Fruit fly (Drosophila melanogaster) whole organism, embryonic: ENCODE data around the gene soti.

Experiments used
- BEAF-32 ChIP-seq: fragments of 200-800 bp; sonication (Bioruptor generic); optimal IDR thresholded peaks from 3 replicates; lab custom pipeline; 2017; ENCODE audit warnings: missing biosample characterization, missing genetic modification characterization, mild to moderate bottlenecking, moderate library complexity, missing genetic modification reagents
- CG11456 ChIP-seq: fragments of 200-800 bp; sonication (Bioruptor generic); IDR thresholded peaks from 3 replicates; pipeline ENCODE4 v1.3.6; 2022; ENCODE audit warnings: missing biosample characterization, missing genetic modification characterization
- CG11560 ChIP-seq: fragments of 200-800 bp; sonication (Bioruptor generic); IDR thresholded peaks from 3 replicates; pipeline ENCODE4 v1.3.6; 2022; ENCODE audit warnings: missing biosample characterization, missing genetic modification characterization
- CG13287 ChIP-seq: fragments of 200-800 bp; sonication (Bioruptor generic); IDR thresholded peaks from 2 replicates; pipeline ENCODE4 v1.3.6; 2022; ENCODE audit warnings: missing biosample characterization, missing genetic modification characterization; ENCODE audit not compliant: partially characterized antibody
- CG15073 ChIP-seq: fragments of 200-800 bp; sonication (Bioruptor generic); optimal IDR thresholded peaks from 2 replicates; lab custom pipeline; 2016; ENCODE audit warnings: missing biosample characterization, missing genetic modification characterization
- CG15269 ChIP-seq: fragments of 200-800 bp; sonication (Bioruptor generic); optimal IDR thresholded peaks from 2 replicates; lab custom pipeline; 2018; ENCODE audit warnings: missing biosample characterization, mild to moderate bottlenecking, missing genetic modification characterization, moderate library complexity
- CG17829 ChIP-seq: fragments of 200-800 bp; optimal IDR thresholded peaks from 2 replicates; lab custom pipeline; 2019; ENCODE audit warnings: missing biosample characterization, mild to moderate bottlenecking, missing genetic modification characterization, moderate library complexity
- CG2678 ChIP-seq: fragments of 200-800 bp; sonication (Bioruptor generic); optimal IDR thresholded peaks from 3 replicates; lab custom pipeline; 2019; ENCODE audit warnings: missing biosample characterization, mild to moderate bottlenecking, missing genetic modification characterization, moderate library complexity
- CG30431 ChIP-seq: fragments of 200-800 bp; sonication (Bioruptor generic); optimal IDR thresholded peaks from 2 replicates; lab custom pipeline; 2017; ENCODE audit warnings: missing biosample characterization, missing genetic modification characterization
- CG31441 ChIP-seq: fragments of 200-800 bp; sonication (Bioruptor generic); IDR thresholded peaks from 2 replicates; pipeline ENCODE4 v1.3.6; 2022; ENCODE audit warnings: missing biosample characterization, missing genetic modification characterization
- CG34422 ChIP-seq: fragments of 200-800 bp; sonication (Bioruptor generic); IDR thresholded peaks from 3 replicates; pipeline ENCODE4 v1.3.6; 2022; ENCODE audit warnings: missing biosample characterization, missing genetic modification characterization
- CG4360 ChIP-seq: fragments of 200-800 bp; sonication (Bioruptor generic); IDR thresholded peaks from 2 replicates; pipeline ENCODE4 v1.3.6; 2022; ENCODE audit warnings: missing biosample characterization, missing genetic modification characterization
- CG5180 ChIP-seq: fragments of 200-800 bp; sonication (Bioruptor generic); optimal IDR thresholded peaks from 3 replicates; lab custom pipeline; 2017; ENCODE audit warnings: missing biosample characterization, missing genetic modification characterization, mild to moderate bottlenecking, moderate library complexity, missing genetic modification reagents
- CG7839 ChIP-seq: fragments of 200-800 bp; sonication (Bioruptor generic); optimal IDR thresholded peaks from 3 replicates; lab custom pipeline; 2018; ENCODE audit warnings: missing biosample characterization, mild to moderate bottlenecking, missing genetic modification characterization, moderate library complexity
- CG7987 ChIP-seq: fragments of 200-800 bp; sonication (Bioruptor generic); optimal IDR thresholded peaks from 2 replicates; lab custom pipeline; 2018; ENCODE audit warnings: missing biosample characterization, mild to moderate bottlenecking, missing genetic modification characterization, moderate library complexity
- CG8290 ChIP-seq, 3 experiments: fragments of 200-800 bp; sonication (Bioruptor generic); optimal IDR thresholded peaks; 2 replicates each; lab custom pipeline; 2016 to 2019; ENCODE audit warnings: missing biosample characterization in 3 of 3, missing genetic modification characterization in 3 of 3, mild to moderate bottlenecking in 2 of 3, moderate library complexity in 1 of 3
- CG9609 ChIP-seq: fragments of 200-800 bp; sonication (Bioruptor generic); optimal IDR thresholded peaks from 3 replicates; lab custom pipeline; 2016; ENCODE audit warnings: missing biosample characterization, missing genetic modification characterization
- Dp ChIP-seq: fragments of 200-800 bp; sonication (Bioruptor generic); optimal IDR thresholded peaks from 2 replicates; lab custom pipeline; 2018; ENCODE audit warnings: missing biosample characterization, mild to moderate bottlenecking, missing genetic modification characterization, moderate library complexity
- Drgx ChIP-seq: fragments of 200-800 bp; sonication (Bioruptor generic); IDR thresholded peaks from 2 replicates; pipeline ENCODE4 v1.3.6; 2022; ENCODE audit warnings: missing biosample characterization, missing genetic modification characterization
- Hr78 ChIP-seq, 2 experiments: fragments of 200-800 bp in 1 of 2; fragments of >200 bp in 1 of 2; sonication (Bioruptor generic) in 1 of 2; optimal IDR thresholded peaks; 2 replicates each; lab custom pipeline; 2017 to 2019; ENCODE audit warnings: missing biosample characterization in 2 of 2, missing genetic modification characterization in 2 of 2, mild to moderate bottlenecking in 1 of 2, moderate library complexity in 1 of 2
- Oli ChIP-seq: fragments of 200-800 bp; sonication (Bioruptor generic); optimal IDR thresholded peaks from 2 replicates; lab custom pipeline; 2018; ENCODE audit warnings: missing biosample characterization, mild to moderate bottlenecking, missing genetic modification characterization, moderate library complexity
- Opbp ChIP-seq: fragments of 200-800 bp; sonication (Bioruptor generic); IDR thresholded peaks from 3 replicates; pipeline ENCODE4 v1.3.6; 2022; ENCODE audit warnings: missing biosample characterization, missing genetic modification characterization; ENCODE audit not compliant: partially characterized antibody
- PHDP ChIP-seq: fragments of 200-800 bp; sonication (Bioruptor generic); optimal IDR thresholded peaks from 3 replicates; lab custom pipeline; 2018; ENCODE audit warnings: missing biosample characterization, mild to moderate bottlenecking, missing genetic modification characterization, moderate library complexity
- Spps ChIP-seq: fragments of 200-800 bp; sonication (Bioruptor generic); optimal IDR thresholded peaks from 2 replicates; lab custom pipeline; 2018; ENCODE audit warnings: missing biosample characterization, mild to moderate bottlenecking, missing genetic modification characterization
- Xrp1 ChIP-seq: fragments of 200-800 bp; sonication (Bioruptor generic); IDR thresholded peaks from 2 replicates; pipeline ENCODE4 v1.3.6; 2022; ENCODE audit warnings: missing biosample characterization, missing genetic modification characterization
- YL-1 ChIP-seq: fragments of 200-800 bp; sonication (Bioruptor generic); optimal IDR thresholded peaks from 3 replicates; lab custom pipeline; 2017; ENCODE audit warnings: missing biosample characterization, mild to moderate bottlenecking, missing genetic modification characterization
- crol ChIP-seq: fragments of 200-800 bp; sonication (Bioruptor generic); IDR thresholded peaks from 2 replicates; pipeline ENCODE4 v1.3.6; 2022; ENCODE audit warnings: missing biosample characterization, missing genetic modification characterization
- dm ChIP-seq: fragments of 200-800 bp; sonication (Bioruptor generic); optimal IDR thresholded peaks from 3 replicates; lab custom pipeline; 2016; ENCODE audit warnings: missing biosample characterization, missing genetic modification characterization
- eyg ChIP-seq: fragments of 200-800 bp; sonication (Bioruptor generic); optimal IDR thresholded peaks from 3 replicates; lab custom pipeline; 2016; ENCODE audit warnings: missing biosample characterization, missing genetic modification characterization
- fd102C ChIP-seq: fragments of 200-800 bp; sonication (Bioruptor generic); optimal IDR thresholded peaks from 2 replicates; lab custom pipeline; 2018; ENCODE audit warnings: missing biosample characterization, mild to moderate bottlenecking, missing genetic modification characterization, moderate library complexity
- fru ChIP-seq: fragments of >200 bp; optimal IDR thresholded peaks from 2 replicates; lab custom pipeline; 2017
- gem ChIP-seq: fragments of 200-800 bp; sonication (Bioruptor generic); optimal IDR thresholded peaks from 2 replicates; lab custom pipeline; 2019; ENCODE audit warnings: missing biosample characterization, mild to moderate bottlenecking, missing genetic modification characterization, moderate library complexity
- gsb ChIP-seq: fragments of 200-800 bp; sonication (Bioruptor generic); IDR thresholded peaks from 2 replicates; pipeline ENCODE4 v1.3.6; 2022; ENCODE audit warnings: missing biosample characterization, missing genetic modification characterization
- ham ChIP-seq: fragments of 200-800 bp; sonication (Bioruptor generic); IDR thresholded peaks from 2 replicates; pipeline ENCODE4 v1.3.6; 2022; ENCODE audit warnings: missing biosample characterization, missing genetic modification characterization
- jigr1 ChIP-seq: fragments of 200-800 bp; sonication (Bioruptor generic); IDR thresholded peaks from 3 replicates; pipeline ENCODE4 v1.3.6; 2022; ENCODE audit warnings: missing biosample characterization, missing genetic modification characterization
- jumu ChIP-seq: fragments of 200-800 bp; sonication (Bioruptor generic); optimal IDR thresholded peaks from 3 replicates; lab custom pipeline; 2016; ENCODE audit warnings: missing biosample characterization, missing genetic modification characterization
- kah ChIP-seq: fragments of 200-800 bp; sonication (Bioruptor generic); optimal IDR thresholded peaks from 2 replicates; lab custom pipeline; 2018; ENCODE audit warnings: missing biosample characterization, mild to moderate bottlenecking, missing genetic modification characterization
- klu ChIP-seq: fragments of 200-800 bp; sonication (Bioruptor generic); IDR thresholded peaks from 2 replicates; pipeline ENCODE4 v1.3.6; 2022; ENCODE audit warnings: missing biosample characterization, missing genetic modification characterization
- lmd ChIP-seq: fragments of 200-800 bp; sonication (Bioruptor generic); IDR thresholded peaks from 2 replicates; pipeline ENCODE4 v1.3.6; 2022; ENCODE audit warnings: missing biosample characterization, missing genetic modification characterization
- lola ChIP-seq, 3 experiments: fragments of >200 bp in 2 of 3; fragments of 200-800 bp in 1 of 3; sonication (Bioruptor generic) in 1 of 3; optimal IDR thresholded peaks; 2 replicates each; lab custom pipeline; 2017 to 2019; ENCODE audit warnings: missing biosample characterization in 3 of 3, missing genetic modification characterization in 3 of 3, mild to moderate bottlenecking in 1 of 3, moderate library complexity in 1 of 3
- lov ChIP-seq, 2 experiments: fragments of 200-800 bp in 1 of 2; fragments of >200 bp in 1 of 2; sonication (Bioruptor generic) in 1 of 2; IDR thresholded peaks in 1 of 2; optimal IDR thresholded peaks in 1 of 2; 2 replicates in 1 of 2; 3 replicates in 1 of 2; pipeline versions ENCODE4 v1.3.6 to Lab custom; 2017 to 2022; ENCODE audit warnings: missing biosample characterization in 1 of 2, missing genetic modification characterization in 1 of 2
- nau ChIP-seq: fragments of 200-800 bp; sonication (Bioruptor generic); optimal IDR thresholded peaks from 3 replicates; lab custom pipeline; 2017; ENCODE audit warnings: missing biosample characterization, mild to moderate bottlenecking, missing genetic modification characterization, missing genetic modification reagents
- oc ChIP-seq: fragments of 200-800 bp; sonication (Bioruptor generic); optimal IDR thresholded peaks from 2 replicates; lab custom pipeline; 2018; ENCODE audit warnings: missing biosample characterization, mild to moderate bottlenecking, missing genetic modification characterization, moderate library complexity
- sd ChIP-seq: fragments of 200-800 bp; sonication (Bioruptor generic); optimal IDR thresholded peaks from 3 replicates; lab custom pipeline; 2018; ENCODE audit warnings: missing biosample characterization, mild to moderate bottlenecking, missing genetic modification characterization, moderate library complexity
- sens ChIP-seq: fragments of 200-800 bp; sonication (Bioruptor generic); peaks from one replicate; lab custom pipeline; 2016; ENCODE audit warnings: missing biosample characterization, missing genetic modification characterization
- sisA ChIP-seq: fragments of 200-800 bp; sonication (Bioruptor generic); IDR thresholded peaks from 2 replicates; pipeline ENCODE4 v1.3.6; 2022; ENCODE audit warnings: missing biosample characterization, missing genetic modification characterization
- slp2 ChIP-seq: fragments of 200-800 bp; sonication (Bioruptor generic); optimal IDR thresholded peaks from 2 replicates; lab custom pipeline; 2016; ENCODE audit warnings: missing biosample characterization, missing genetic modification characterization
- toy ChIP-seq: fragments of 200-800 bp; sonication (Bioruptor generic); IDR thresholded peaks from 2 replicates; pipeline ENCODE4 v1.3.6; 2022; ENCODE audit warnings: missing biosample characterization, missing genetic modification characterization
- vfl ChIP-seq: fragments of 200-800 bp; sonication (Bioruptor generic); optimal IDR thresholded peaks from 2 replicates; lab custom pipeline; 2016; ENCODE audit warnings: missing biosample characterization, missing genetic modification characterization
- zen2 ChIP-seq: fragments of 200-800 bp; sonication (Bioruptor generic); IDR thresholded peaks from 3 replicates; pipeline ENCODE4 v1.3.6; 2022; ENCODE audit warnings: missing biosample characterization, missing genetic modification characterization; ENCODE audit not compliant: partially characterized antibody

Gene soti

dm6 chr3R:14357405-14357804 lies 24.1 kb downstream of the soti start (continued):
- no peak for TF ChIP-seq dm (GFP tag; lab: Kevin White, UChicago)
- no peak for TF ChIP-seq CG34422 (GFP tag; lab: Robert Waterston, UW)
- no peak for TF ChIP-seq CG11560 (tag; lab: Robert Waterston, UW)
- peak; percentile 33; the same call in 1 of the 2 replicates for TF ChIP-seq lmd (GFP tag; lab: Robert Waterston, UW)
- peak; percentile 77 for TF ChIP-seq sens (GFP tag; lab: Kevin White, UChicago)
- TF ChIP-seq klu (GFP tag; lab: Robert Waterston, UW), result 0 out of 2 replicates have a peak, but pooled peaks have one; percentile 19
- peak; percentile 58 for TF ChIP-seq fd102C (GFP tag; lab: Kevin White, UChicago)
- peak; percentile 64; the same call in 1 of the 3 replicates for TF ChIP-seq CG11456 (GFP tag; lab: Robert Waterston, UW)
- peak; percentile 24 for TF ChIP-seq CG30431 (GFP tag; lab: Kevin White, UChicago)
- peak; percentile 50 for TF ChIP-seq CG7839 (tag; lab: Kevin White, UChicago)
- no peak for TF ChIP-seq sd (tag; lab: Kevin White, UChicago)
- TF ChIP-seq nau (GFP tag; lab: Kevin White, UChicago), result no peak
- no peak for TF ChIP-seq gsb
- no peak for TF ChIP-seq BEAF-32 (GFP tag; lab: Kevin White, UChicago)
- TF ChIP-seq CG8290 (GFP tag; optimal IDR thresholded peaks at IDR 0.05; lab: Kevin White, UChicago), result no peak
- TF ChIP-seq CG8290 (tag; optimal IDR thresholded peaks at IDR 0.05; lab: Kevin White, UChicago), result peak in 1 of 2 experiments; percentile 42
- peak in 1 of 3 experiments; percentile 30 for TF ChIP-seq lola (GFP tag; optimal IDR thresholded peaks at IDR 0.05; lab: Kevin White, UChicago)
- no peak for TF ChIP-seq Opbp (GFP tag; lab: Robert Waterston, UW)
- TF ChIP-seq ham (GFP tag; lab: Robert Waterston, UW), result no peak
- no peak for TF ChIP-seq crol (GFP tag; lab: Robert Waterston, UW)
- TF ChIP-seq gem, result peak; percentile 67
- no peak for TF ChIP-seq kah
- TF ChIP-seq CG7987, result no peak
- peak; percentile 38 for TF ChIP-seq PHDP (tag; lab: Kevin White, UChicago)
- TF ChIP-seq eyg (GFP tag; lab: Kevin White, UChicago), result no peak
- TF ChIP-seq jigr1 (GFP tag; lab: Robert Waterston, UW), result no peak
- TF ChIP-seq Hr78 (GFP tag; optimal IDR thresholded peaks at IDR 0.05; lab: Kevin White, UChicago), result no peak
- TF ChIP-seq fru (lab: Kevin White, UChicago), result no peak
- no peak for TF ChIP-seq slp2
- no peak for TF ChIP-seq jumu (GFP tag; lab: Kevin White, UChicago)
- no peak for TF ChIP-seq CG15073 (GFP tag; lab: Kevin White, UChicago)
- peak; percentile 26 for TF ChIP-seq CG17829
- TF ChIP-seq Spps (tag; lab: Kevin White, UChicago), result no peak
- no peak for TF ChIP-seq CG9609
- no peak for TF ChIP-seq CG13287
- TF ChIP-seq vfl (GFP tag; lab: Kevin White, UChicago), result no peak
- peak; percentile 49 for TF ChIP-seq CG15269 (tag; lab: Kevin White, UChicago)
- TF ChIP-seq Xrp1 (GFP tag; lab: Robert Waterston, UW), result peak; percentile 62
- TF ChIP-seq CG31441, result peak; percentile 40; the same call in 1 of the 2 replicates
- TF ChIP-seq Dp (GFP tag; lab: Kevin White, UChicago), result no peak
- TF ChIP-seq YL-1 (GFP tag; lab: Kevin White, UChicago), result no peak
- no peak for TF ChIP-seq toy (GFP tag; lab: Robert Waterston, UW)
- TF ChIP-seq Drgx (GFP tag; lab: Robert Waterston, UW), result peak; percentile 68
- no peak for TF ChIP-seq zen2 (GFP tag; lab: Robert Waterston, UW)
- TF ChIP-seq lov (optimal IDR thresholded peaks at IDR 0.05; lab: Kevin White, UChicago), result no peak
- peak; percentile 42; the same call in 1 of the 3 replicates for TF ChIP-seq lov (GFP tag; IDR thresholded peaks at IDR 0.05; lab: Robert Waterston, UW)
- no peak for TF ChIP-seq CG5180 (GFP tag; lab: Kevin White, UChicago)
- peak; percentile 8 for TF ChIP-seq Oli (tag; lab: Kevin White, UChicago)
- TF ChIP-seq CG2678 (tag; lab: Kevin White, UChicago), result peak; percentile 56
- no peak for TF ChIP-seq CG4360 (GFP tag; lab: Robert Waterston, UW)
- no peak for TF ChIP-seq oc (tag; lab: Kevin White, UChicago)
- TF ChIP-seq sisA, result peak; percentile 59
